Worm (Caenorhabditis elegans) whole organism, dauer: ENCODE measurements around the gene srw-68.

Experiments used
- unc-62 ChIP-seq: sonication (generic microtip); optimal IDR thresholded peaks from 2 replicates; lab custom pipeline; 2017; ENCODE audit warnings: missing biosample characterization, missing genetic modification reagents, missing genetic modification characterization

srw-68 gene

ce11 chrV:7435376-7436204 lies 9.1 kb upstream of the srw-68 start, which contains the start of the genes ddo-2 and F25E5.8:
ddo-2 (minus strand) TSS chrV:7435705.
F25E5.8 (plus strand) TSS chrV:7435930.
- TF ChIP-seq unc-62 = no peak

ce11 chrV:7434805-7435363 lies 8.4 kb upstream of the srw-68 start:
- TF ChIP-seq unc-62 = no peak

DNA sequence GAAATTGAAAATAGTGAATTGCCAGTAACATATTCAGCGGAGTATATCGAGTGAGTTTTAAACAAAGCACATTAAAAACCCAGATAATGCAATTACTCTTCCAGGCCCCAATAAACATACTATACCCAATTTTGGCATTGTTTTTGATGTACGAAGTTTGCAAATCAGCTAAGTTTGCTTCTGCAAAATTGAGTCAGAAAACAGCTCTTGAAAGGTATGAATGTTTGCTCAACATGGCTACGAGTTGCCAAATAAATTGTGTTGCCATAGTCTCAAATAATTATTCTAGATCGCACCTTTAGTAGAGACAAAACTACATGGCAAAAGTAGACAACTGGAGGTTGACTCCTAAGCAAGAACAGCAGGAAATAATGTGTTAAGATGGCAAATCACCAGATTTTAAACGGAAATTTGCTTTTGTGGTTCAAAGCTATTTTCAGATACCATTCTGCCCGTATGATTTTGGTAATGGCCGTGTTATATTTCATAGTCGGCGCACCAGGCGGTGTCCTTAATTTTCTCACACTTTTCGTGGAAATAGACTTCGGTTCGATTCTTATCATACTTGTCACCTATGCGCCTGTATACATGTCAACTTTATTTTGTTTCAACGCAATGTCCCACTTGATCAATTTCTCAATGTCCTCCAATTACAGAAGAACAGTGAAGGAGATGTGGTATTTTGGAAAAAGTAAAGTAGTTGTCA lies 6.1 kb upstream of the srw-68 start:
- TF ChIP-seq unc-62 = no peak

DNA sequence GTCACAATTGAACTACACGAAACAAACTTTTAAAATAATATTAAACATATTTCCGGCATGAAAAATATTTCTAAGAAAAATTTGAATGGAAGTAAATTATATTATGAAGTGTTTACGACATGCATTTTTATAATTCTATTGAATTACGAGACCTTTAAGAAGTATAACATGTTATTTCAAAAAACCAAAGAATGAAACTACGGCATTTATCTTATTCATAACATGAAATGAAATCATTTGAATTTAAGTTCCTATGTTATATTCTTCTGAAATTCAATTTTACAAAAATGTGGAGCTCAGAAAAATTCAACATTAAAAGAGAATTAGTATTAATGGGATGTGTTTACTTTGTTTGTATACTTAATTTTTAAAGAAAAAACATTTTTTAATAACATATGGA lies 4.5 kb upstream of the srw-68 start, which contains the start of gene srw-71:
srw-71 (minus strand) TSS at position 101 of the 400 bp plus-strand sequence.
- no peak for TF ChIP-seq unc-62

- TF ChIP-seq unc-62 = no peak
Observed at ce11 chrV:7428880-7429279, 2.4 kb upstream of the srw-68 start, which contains the start of gene srw-69. srw-69 (minus strand) TSS chrV:7428980.

DNA sequence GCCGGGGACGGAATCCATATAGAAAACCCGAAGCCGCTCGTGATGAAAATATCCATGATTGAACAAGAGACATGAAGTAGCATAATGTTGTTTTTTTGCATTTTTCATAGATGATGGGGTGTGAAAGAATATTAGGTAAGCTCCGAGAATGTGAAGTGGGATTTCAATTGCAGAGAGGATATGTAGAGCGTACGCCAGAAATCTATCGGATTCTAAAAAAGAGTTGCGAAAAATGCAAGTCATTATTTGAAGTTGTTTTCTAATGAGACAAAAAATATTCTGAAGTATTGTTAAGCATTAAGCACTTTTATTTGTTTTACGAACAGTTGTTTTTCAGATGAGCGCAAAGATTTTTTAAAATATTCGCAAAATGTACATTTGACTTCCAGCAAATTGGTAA lies 2.2 kb downstream of the srw-68 start, which contains the start of gene F18E3.10:
F18E3.10 (minus strand) TSS at position 101 of the 400 bp plus-strand sequence.
- no peak for TF ChIP-seq unc-62

ce11 chrV:7420162-7420561 lies 6.3 kb downstream of the srw-68 start, which contains the start of gene srxa-4:
srxa-4 (plus strand) TSS chrV:7420462.
- no peak for TF ChIP-seq unc-62

DNA sequence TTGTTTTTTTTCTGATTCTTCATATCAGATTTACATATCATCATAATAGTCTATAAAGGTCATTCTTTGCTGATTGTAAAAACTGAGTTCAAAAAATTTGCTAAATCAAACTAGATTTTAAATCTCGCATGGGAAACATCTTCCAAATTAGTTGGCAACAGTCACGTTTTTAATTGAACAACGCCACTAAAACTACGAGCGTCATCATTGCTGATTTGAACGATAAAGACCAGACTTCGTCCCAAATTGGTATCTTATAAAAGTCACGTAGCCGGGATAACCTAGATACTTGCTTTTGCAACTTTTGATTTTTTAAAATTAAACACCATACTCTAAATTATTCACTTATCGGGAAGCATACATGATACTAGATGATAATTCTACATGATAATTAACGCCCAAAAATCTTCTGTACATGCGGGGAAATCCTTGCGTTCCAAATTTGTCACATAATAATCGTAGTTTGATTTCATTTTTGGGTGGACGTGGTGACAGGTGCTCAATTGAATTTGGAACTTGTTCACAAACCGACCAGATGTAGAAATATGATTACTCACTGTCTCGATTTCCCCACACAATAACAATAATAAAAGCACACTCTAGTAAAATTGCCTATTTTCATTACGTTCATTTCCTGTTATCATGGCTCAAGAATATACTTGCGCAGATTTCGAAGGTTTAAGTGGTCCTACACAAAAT lies 9.3 kb downstream of the srw-68 start, which contains the start of gene srw-67:
srw-67 (plus strand) TSS at position 643 of the 699 bp plus-strand sequence.
- TF ChIP-seq unc-62 = no peak

DNA sequence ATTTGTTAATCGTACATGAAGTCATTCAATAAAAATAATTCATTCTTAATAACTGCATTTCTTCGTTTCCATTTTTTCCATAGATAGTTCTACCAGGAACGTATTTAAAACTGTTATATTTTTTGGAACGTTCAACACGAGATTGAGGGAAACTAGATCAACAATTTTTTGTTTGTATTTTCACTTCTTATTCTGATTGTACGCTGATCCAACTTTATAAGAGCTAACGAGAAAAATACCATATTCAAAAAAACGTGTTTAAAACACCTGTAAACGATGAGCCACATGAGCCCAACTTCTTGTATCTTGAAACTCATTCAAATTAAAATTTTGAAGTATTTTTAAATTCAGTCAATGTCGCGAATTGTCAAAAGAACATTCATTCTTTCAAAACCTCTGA lies 9.9 kb downstream of the srw-68 start:
- no peak for TF ChIP-seq unc-62

- no peak for TF ChIP-seq unc-62
Observed at ce11 chrV:7415780-7416428, 10.6 kb downstream of the srw-68 start, which contains the start of gene F18E3.13. F18E3.13 (plus strand) TSS chrV:7416164.

- TF ChIP-seq unc-62 = no peak
Observed at ce11 chrV:7414909-7415308, 11.6 kb downstream of the srw-68 start, which contains the start of gene F18E3.12. F18E3.12 (plus strand) TSS chrV:7414985.

DNA sequence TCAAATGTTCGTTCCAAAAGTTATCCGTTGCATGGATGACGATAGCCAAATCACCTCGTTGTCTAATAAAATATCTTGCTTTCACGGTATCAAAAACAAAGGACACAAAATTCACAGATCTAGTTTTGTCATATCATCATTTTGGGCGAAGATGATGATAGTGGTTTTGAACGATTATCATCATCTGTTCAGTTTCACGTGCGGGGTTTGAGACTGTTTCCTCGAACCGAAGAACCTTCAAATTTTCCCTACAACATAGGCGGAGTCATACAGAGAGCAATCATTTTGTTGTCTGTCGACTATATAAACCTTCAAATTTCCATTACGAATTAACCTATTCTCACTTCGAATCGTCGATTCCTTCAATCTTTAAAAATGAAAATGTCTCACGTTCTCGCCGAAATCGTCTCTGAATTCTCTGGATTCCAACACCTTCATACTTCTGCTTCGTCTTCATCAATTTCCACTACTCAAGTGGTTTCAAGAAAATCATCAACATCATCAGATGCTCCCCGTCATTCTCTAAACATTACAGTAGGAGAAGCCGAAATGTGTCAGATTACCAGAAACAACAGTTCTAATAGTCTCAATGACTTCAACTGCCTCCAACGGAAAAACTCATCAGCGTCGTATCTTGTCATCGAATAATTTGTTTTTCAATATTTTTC lies 13.3 kb downstream of the srw-68 start, which contains the start of gene F18E3.11:
F18E3.11 (plus strand) TSS at position 376 of the 668 bp plus-strand sequence.
- TF ChIP-seq unc-62 = no peak

ce11 chrV:7411695-7412094 lies 14.8 kb downstream of the srw-68 start, which contains the start of gene str-41:
str-41 (plus strand) TSS chrV:7411995.
- no peak for TF ChIP-seq unc-62

- TF ChIP-seq unc-62 = no peak
Observed at ce11 chrV:7409599-7409998, 16.9 kb downstream of the srw-68 start, which contains the start of gene R13D7.2. R13D7.2 (plus strand) TSS chrV:7409899.

DNA sequence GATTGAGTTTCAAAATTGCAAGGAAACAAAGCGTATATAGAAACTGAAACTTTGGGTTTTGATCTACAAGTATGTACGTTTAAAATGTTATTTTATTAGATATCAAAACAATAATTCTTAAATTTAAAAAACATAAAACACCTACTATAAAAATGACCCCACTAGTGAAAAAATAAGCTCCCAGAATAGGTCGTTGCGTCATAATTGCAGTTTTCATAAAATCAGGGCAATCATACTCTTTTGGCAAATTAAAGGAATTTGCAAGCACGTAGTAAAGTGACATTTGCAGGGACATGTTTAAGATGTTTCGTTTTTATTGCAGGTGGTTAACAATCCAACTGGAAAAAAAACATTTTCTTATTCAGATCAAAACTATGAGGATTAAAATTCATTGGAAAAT lies 18.0 kb downstream of the srw-68 start, which contains the start of gene srt-6:
srt-6 (minus strand) TSS at position 295 of the 400 bp plus-strand sequence.
- no peak for TF ChIP-seq unc-62
